Worm (Caenorhabditis elegans): ENCODE results near the gene Y43F8C.7.
A peak's percentile ranks its signal among the peaks of the same experiment; 100 is the strongest.

Y43F8C.7 gene

DNA sequence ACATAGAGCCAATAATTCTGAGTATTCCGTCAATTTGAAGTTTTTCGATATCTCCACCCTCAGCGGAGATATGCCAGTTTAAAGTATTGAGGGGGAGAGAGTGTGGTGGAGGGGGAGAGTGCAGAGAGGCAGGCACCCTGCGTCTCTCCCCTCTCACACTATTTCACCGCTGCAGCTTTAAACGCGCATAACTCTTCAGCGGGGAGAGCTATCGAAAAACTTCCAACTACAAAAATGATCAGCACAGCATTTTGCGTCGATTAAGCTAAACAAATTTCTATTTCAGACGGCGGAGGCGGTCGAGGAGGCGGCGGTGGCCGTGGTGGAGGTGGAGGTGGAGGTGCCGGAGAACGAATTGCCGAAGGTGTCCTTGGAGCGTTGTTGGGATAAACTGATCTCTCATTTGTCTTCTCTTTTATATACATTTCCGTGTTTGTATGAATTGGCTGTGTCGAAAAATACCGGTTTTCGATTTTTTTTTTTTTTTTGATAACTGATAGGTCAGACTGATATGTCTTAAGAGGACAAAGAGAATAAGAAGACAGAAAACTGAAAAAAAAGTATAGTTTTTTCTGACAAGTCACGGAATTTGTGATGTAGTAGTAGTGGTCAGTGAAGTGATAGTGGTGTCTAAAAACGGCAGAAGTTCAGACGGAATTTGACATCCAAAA, 32.0 kb downstream of the Y43F8C.7 start (continued):
- no peak for TF ChIP-seq snu-23 (GFP tag; optimal IDR thresholded peaks at IDR 0.05)
- TF ChIP-seq nhr-47 (tag; optimal IDR thresholded peaks at IDR 0.05), result no peak
- TF ChIP-seq nhr-19 (GFP tag; conservative IDR thresholded peaks at IDR 0.05), result peak; percentile 10; the same call in 1 of the 2 replicates
- no peak for TF ChIP-seq C34B4.2 (tag; optimal IDR thresholded peaks at IDR 0.05)
- TF ChIP-seq nhr-11 (tag; optimal IDR thresholded peaks at IDR 0.05), result no peak
- TF ChIP-seq hlh-17 (GFP tag; optimal IDR thresholded peaks at IDR 0.05; ENCODE audit: borderline replicate concordance), result no peak
- no peak for TF ChIP-seq mab-9 (GFP tag; IDR thresholded peaks at IDR 0.05)

DNA sequence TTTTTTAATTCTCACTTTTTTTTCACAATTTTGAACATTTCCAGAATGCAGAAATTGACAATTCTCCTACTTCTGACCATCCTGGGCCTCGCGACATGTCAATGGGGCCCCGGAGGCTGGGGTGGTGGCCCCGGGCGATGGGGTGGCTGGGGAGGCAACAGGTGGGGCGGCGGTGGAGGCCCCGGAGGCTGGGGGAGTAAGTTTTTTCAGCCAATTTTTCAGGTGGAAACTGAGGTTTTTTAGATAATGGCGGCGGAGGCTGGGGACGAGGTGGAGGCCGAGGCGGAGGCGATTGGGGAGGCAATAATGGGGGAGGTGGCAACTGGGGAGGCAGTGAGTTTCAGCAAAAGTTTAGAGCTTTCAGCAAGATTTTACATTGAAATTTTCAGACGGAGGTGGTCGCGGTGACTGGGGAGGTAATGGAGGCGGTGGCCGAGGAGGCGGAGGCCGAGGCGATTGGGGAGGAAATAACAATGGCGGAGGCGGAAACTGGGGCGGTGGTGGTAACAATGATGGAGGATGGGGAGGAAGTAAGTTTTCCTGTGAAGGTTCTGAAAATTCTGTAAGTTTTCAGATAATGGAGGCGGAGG, 33.6 kb downstream of the Y43F8C.7 start:
- TF ChIP-seq lin-35 (GFP tag; optimal IDR thresholded peaks at IDR 0.05), result no peak
- no peak for TF ChIP-seq ceh-88 (GFP tag; IDR thresholded peaks at IDR 0.05)
- no peak for TF ChIP-seq alr-1 (tag; optimal IDR thresholded peaks at IDR 0.05; ENCODE audit: borderline replicate concordance)
- TF ChIP-seq ceh-8 (GFP tag; optimal IDR thresholded peaks at IDR 0.05), result peak; percentile 25
- no peak for TF ChIP-seq unc-130 (tag; optimal IDR thresholded peaks at IDR 0.05)
- TF ChIP-seq blmp-1 (tag; optimal IDR thresholded peaks at IDR 0.05), result no peak
- TF ChIP-seq C34B4.2 (tag; optimal IDR thresholded peaks at IDR 0.05), result no peak
- TF ChIP-seq jun-1 (tag; optimal IDR thresholded peaks at IDR 0.05), result no peak
- no peak for TF ChIP-seq fkh-10 (GFP tag; optimal IDR thresholded peaks at IDR 0.05)
- no peak for TF ChIP-seq nhr-85 (tag)
- TF ChIP-seq aly-2 (tag; optimal IDR thresholded peaks at IDR 0.05), result no peak
- TF ChIP-seq xbp-1 (tag; optimal IDR thresholded peaks at IDR 0.05), result no peak
- no peak for TF ChIP-seq efl-1 (optimal IDR thresholded peaks at IDR 0.05)
- TF ChIP-seq efl-1 (GFP tag; optimal IDR thresholded peaks at IDR 0.05 in 1 of 2), result peak in 1 of 2 experiments; percentile 39
- no peak for TF ChIP-seq nhr-20 (tag; optimal IDR thresholded peaks at IDR 0.05)
- no peak for TF ChIP-seq tbx-2 (tag; optimal IDR thresholded peaks at IDR 0.05)

ce11 chrV:19609194-19609593, 34.6 kb downstream of the Y43F8C.7 start, which contains the start of gene grsp-1:
TSS of gene grsp-1 (plus strand) at chrV:19609494.
- TF ChIP-seq nhr-11 (tag; optimal IDR thresholded peaks at IDR 0.05), result no peak
- TF ChIP-seq nhr-77 (tag; optimal IDR thresholded peaks at IDR 0.05), result no peak
- no peak for TF ChIP-seq fos-1 (tag; optimal IDR thresholded peaks at IDR 0.05)
- no peak for TF ChIP-seq nhr-90 (tag; optimal IDR thresholded peaks at IDR 0.05; ENCODE audit: poor library complexity)
- no peak for TF ChIP-seq dpl-1 (GFP tag; optimal IDR thresholded peaks at IDR 0.05)
- TF ChIP-seq nhr-28 (tag; optimal IDR thresholded peaks at IDR 0.05), result no peak
- TF ChIP-seq hpl-2 (GFP tag; optimal IDR thresholded peaks at IDR 0.05), result no peak
- TF ChIP-seq ceh-82 (tag; optimal IDR thresholded peaks at IDR 0.05), result no peak
- TF ChIP-seq skn-1 (tag; optimal IDR thresholded peaks at IDR 0.05), result no peak
- no peak for TF ChIP-seq pag-3 (tag; optimal IDR thresholded peaks at IDR 0.05; ENCODE audit: borderline replicate concordance, insufficient read depth)
- no peak for TF ChIP-seq grh-1 (GFP tag; IDR thresholded peaks at IDR 0.05)

DNA sequence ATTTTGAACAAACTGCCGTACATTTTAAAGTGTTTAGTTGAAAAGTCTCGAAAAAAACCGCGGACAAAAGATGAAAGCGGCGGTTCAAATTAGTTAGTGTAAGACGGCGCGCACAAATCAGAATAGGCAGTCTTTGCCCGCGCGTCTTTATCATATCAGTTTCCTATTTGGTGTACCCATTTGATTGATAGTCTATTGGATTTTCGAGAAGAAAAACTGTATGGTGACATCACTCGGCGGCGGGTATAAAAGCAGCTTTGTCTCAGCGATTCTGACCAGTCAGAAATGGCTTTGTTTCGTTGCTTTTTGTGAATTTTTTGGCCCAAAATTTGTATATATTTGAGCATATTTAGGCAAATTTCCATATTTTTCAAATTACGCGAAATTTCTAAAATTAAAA, 35.2 kb downstream of the Y43F8C.7 start:
- no peak for TF ChIP-seq nhr-47 (tag; optimal IDR thresholded peaks at IDR 0.05)
- TF ChIP-seq lin-13 (GFP tag; optimal IDR thresholded peaks at IDR 0.05), result no peak
- TF ChIP-seq lin-15B (tag; optimal IDR thresholded peaks at IDR 0.05), result no peak
- TF ChIP-seq nhr-20 (tag; optimal IDR thresholded peaks at IDR 0.05), result peak; percentile 19
- no peak for TF ChIP-seq nhr-28 (tag; optimal IDR thresholded peaks at IDR 0.05)
- no peak for TF ChIP-seq nhr-76 (tag; optimal IDR thresholded peaks at IDR 0.05)
- no peak for TF ChIP-seq fos-1 (tag; optimal IDR thresholded peaks at IDR 0.05)
- peak; percentile 30 for TF ChIP-seq nhr-19 (GFP tag; conservative IDR thresholded peaks at IDR 0.05)
- TF ChIP-seq nhr-85 (tag), result peak; percentile 84
- no peak for TF ChIP-seq snu-23 (GFP tag; optimal IDR thresholded peaks at IDR 0.05)
- peak; percentile 14 for TF ChIP-seq lin-14 (GFP tag; optimal IDR thresholded peaks at IDR 0.05)
- no peak for TF ChIP-seq irx-1 (tag; optimal IDR thresholded peaks at IDR 0.05)
- TF ChIP-seq elt-3 (tag; optimal IDR thresholded peaks at IDR 0.05), result peak in 4 of 6 experiments; percentile 3 to 74 (median 26)
- no peak for TF ChIP-seq fkh-10 (GFP tag; optimal IDR thresholded peaks at IDR 0.05)
- no peak for TF ChIP-seq xbp-1 (tag; optimal IDR thresholded peaks at IDR 0.05)
- TF ChIP-seq C16A3.4 (tag; optimal IDR thresholded peaks at IDR 0.05), result no peak
- TF ChIP-seq mdl-1 (tag; optimal IDR thresholded peaks at IDR 0.05), result no peak
- TF ChIP-seq dpl-1 (GFP tag; optimal IDR thresholded peaks at IDR 0.05), result no peak
- no peak for TF ChIP-seq skn-1 (tag; optimal IDR thresholded peaks at IDR 0.05)
- no peak for TF ChIP-seq fkh-8 (tag; optimal IDR thresholded peaks at IDR 0.05)
- TF ChIP-seq lin-39 (tag; optimal IDR thresholded peaks at IDR 0.05), result no peak
- no peak for TF ChIP-seq Y116A8C.19 (tag; optimal IDR thresholded peaks at IDR 0.05; ENCODE audit: borderline replicate concordance)
- TF ChIP-seq efl-1 (optimal IDR thresholded peaks at IDR 0.05), result no peak
- TF ChIP-seq efl-1 (GFP tag; optimal IDR thresholded peaks at IDR 0.05 in 1 of 2), result no peak
- peak; percentile 48 for TF ChIP-seq blmp-1 (tag; optimal IDR thresholded peaks at IDR 0.05)
- no peak for TF ChIP-seq unc-30 (tag; optimal IDR thresholded peaks at IDR 0.05)
